Worm (Caenorhabditis elegans) whole organism, L1 larva: ENCODE measurements around the gene fbxb-77.
"Not testable (repeated sequence)": the region's sequence is repeated elsewhere in the genome, so short reads cannot be mapped to it uniquely, and the experiment has no call there.

Experiments used
- alr-1 ChIP-seq: fragments of 200-800 bp; sonication (Bioruptor generic); optimal IDR thresholded peaks from 2 replicates; lab custom pipeline; 2018; ENCODE audit warnings: borderline replicate concordance, mild to moderate bottlenecking, missing genetic modification characterization, missing compliant biosample characterization
- ama-1 ChIP-seq: fragments of 150-350 bp; optimal IDR thresholded peaks from 2 replicates; lab custom pipeline; 2014
- ces-1 ChIP-seq: fragments of 150-350 bp; optimal IDR thresholded peaks from 2 replicates; lab custom pipeline; 2014; ENCODE audit warnings: missing biosample characterization, missing genetic modification reagents, missing genetic modification characterization
- dpl-1 ChIP-seq, 3 experiments: fragments of 150-350 bp in 2 of 3; sonication (generic microtip) in 1 of 3; optimal IDR thresholded peaks; 2 replicates each; lab custom pipeline; 2014 to 2017; ENCODE audit warnings: missing biosample characterization in 3 of 3, missing genetic modification characterization in 3 of 3, missing genetic modification reagents in 3 of 3
- fos-1 ChIP-seq: fragments of 150-350 bp; optimal IDR thresholded peaks from 2 replicates; lab custom pipeline; 2014; ENCODE audit warnings: missing biosample characterization, missing genetic modification characterization
- lin-13 ChIP-seq: fragments of 150-350 bp; optimal IDR thresholded peaks from 2 replicates; lab custom pipeline; 2014; ENCODE audit warnings: missing biosample characterization, missing genetic modification reagents, missing genetic modification characterization
- nhr-20 ChIP-seq: sonication (generic microtip); optimal IDR thresholded peaks from 2 replicates; lab custom pipeline; 2016; ENCODE audit warnings: mild to moderate bottlenecking, missing genetic modification characterization, missing compliant biosample characterization
- pqm-1 ChIP-seq: sonication (generic microtip); optimal IDR thresholded peaks from 3 replicates; lab custom pipeline; 2017; ENCODE audit warnings: missing biosample characterization, missing genetic modification characterization
- skn-1 ChIP-seq: fragments of 150-350 bp; optimal IDR thresholded peaks from 2 replicates; lab custom pipeline; 2014; ENCODE audit warnings: missing biosample characterization, missing genetic modification characterization
- snpc-4 ChIP-seq: fragments of 150-350 bp; optimal IDR thresholded peaks from 2 replicates; lab custom pipeline; 2014; ENCODE audit warnings: missing biosample characterization, missing genetic modification characterization
- tbx-2 ChIP-seq: sonication (generic microtip); optimal IDR thresholded peaks from 2 replicates; lab custom pipeline; 2016; ENCODE audit warnings: missing genetic modification characterization, missing compliant biosample characterization
- unc-62 ChIP-seq: fragments of 150-350 bp; optimal IDR thresholded peaks from 2 replicates; lab custom pipeline; 2014; ENCODE audit warnings: missing biosample characterization, missing genetic modification reagents, missing genetic modification characterization
- unc-86 ChIP-seq: sonication (generic microtip); optimal IDR thresholded peaks from 2 replicates; lab custom pipeline; 2016; ENCODE audit warnings: missing genetic modification characterization, missing compliant biosample characterization

DNA sequence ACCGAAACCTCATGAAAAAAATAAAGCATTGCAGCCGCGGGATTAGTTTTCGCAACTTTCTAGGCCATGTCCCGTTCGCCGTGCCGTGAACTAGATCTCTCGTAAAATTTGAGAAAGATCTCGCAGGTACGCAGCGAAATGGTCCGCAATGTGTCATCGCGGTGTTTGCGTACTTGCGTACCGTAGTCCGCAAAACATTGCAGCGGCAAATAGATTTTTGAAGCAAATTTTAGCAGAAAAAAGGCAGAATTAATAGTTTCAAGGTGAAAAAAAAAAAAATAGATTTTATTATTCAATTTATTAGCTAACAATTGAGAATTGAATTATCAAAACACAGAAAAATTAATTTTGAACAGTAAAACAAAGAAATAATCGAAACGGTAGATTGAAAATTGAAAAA is 28.0 kb downstream of the fbxb-77 start:
- TF ChIP-seq ama-1 (lab: Kevin White, UChicago); ces-1 (GFP tag; lab: Kevin White, UChicago); pqm-1; alr-1 (tag; lab: Kevin White, UChicago); unc-62 (GFP tag; lab: Kevin White, UChicago); snpc-4: not testable (repeated sequence)
- TF ChIP-seq lin-13 (GFP tag; lab: Kevin White, UChicago) (peak; percentile 39), dpl-1 (GFP tag; optimal IDR thresholded peaks at IDR 0.05; lab: Kevin White, UChicago) (peak; percentile 58 to 73 (median 73)), nhr-20 (peak; percentile 93), fos-1 (tag; lab: Kevin White, UChicago) (peak; percentile 8), unc-86 (tag; lab: Kevin White, UChicago) (peak; percentile 89), skn-1 (tag; lab: Kevin White, UChicago) (peak; percentile 9), tbx-2 (peak; percentile 92)
